Fruit fly (Drosophila melanogaster): ENCODE data around the gene ttk.

The ttk gene

dm6 chr3R:31686692-31687351, 26.8 kb upstream of the ttk start (continued):
- peak; percentile 91 for TF ChIP-seq CG3407 (GFP tag; optimal IDR thresholded peaks at IDR 0.05)
- TF ChIP-seq CrebB (tag; optimal IDR thresholded peaks at IDR 0.05): peak; percentile 67
- TF ChIP-seq CG18011 (GFP tag; optimal IDR thresholded peaks at IDR 0.05): peak; percentile 22
- peak; percentile 32 for TF ChIP-seq abd-A (tag; optimal IDR thresholded peaks at IDR 0.05)
- no peak for TF ChIP-seq GATAe (GFP tag; conservative IDR thresholded peaks at IDR 0.05)
- TF ChIP-seq Sox102F (GFP tag; optimal IDR thresholded peaks at IDR 0.05): peak; percentile 92
- TF ChIP-seq HLH3B (GFP tag; IDR thresholded peaks at IDR 0.05): peak; percentile 81
- TF ChIP-seq row (GFP tag; IDR thresholded peaks at IDR 0.05): peak; percentile 79
- peak; percentile 86 for TF ChIP-seq Mes4 (GFP tag; optimal IDR thresholded peaks at IDR 0.05)
- TF ChIP-seq NC2α (GFP tag; optimal IDR thresholded peaks at IDR 0.05): peak; percentile 73
- peak; percentile 56 for TF ChIP-seq CG12071 (GFP tag; optimal IDR thresholded peaks at IDR 0.05)
- peak; percentile 61 for TF ChIP-seq CG15269 (tag; optimal IDR thresholded peaks at IDR 0.05)
- TF ChIP-seq CG9437 (GFP tag; optimal IDR thresholded peaks at IDR 0.05): peak; percentile 70
- peak; percentile 83 for TF ChIP-seq CG10462 (GFP tag; optimal IDR thresholded peaks at IDR 0.05)
- TF ChIP-seq dpn (GFP tag; optimal IDR thresholded peaks at IDR 0.05): peak; percentile 72 to 85
- peak; percentile 46; the same call in 1 of the 2 replicates for TF ChIP-seq NFAT (GFP tag; IDR thresholded peaks at IDR 0.05)
- peak; percentile 92 for TF ChIP-seq CG6254 (GFP tag; optimal IDR thresholded peaks at IDR 0.05)
- peak; percentile 90 for TF ChIP-seq Six4 (GFP tag; optimal IDR thresholded peaks at IDR 0.05)
- peak; percentile 8 for TF ChIP-seq MESR4 (GFP tag; optimal IDR thresholded peaks at IDR 0.05)
- TF ChIP-seq crol (GFP tag; IDR thresholded peaks at IDR 0.05): peak; percentile 99
- TF ChIP-seq CG3065 (GFP tag; optimal IDR thresholded peaks at IDR 0.05): peak; percentile 75
- peak; percentile 81 for TF ChIP-seq CG1233 (GFP tag; optimal IDR thresholded peaks at IDR 0.05)
- peak; percentile 81 for TF ChIP-seq bcd (GFP tag; optimal IDR thresholded peaks at IDR 0.05)
- peak; percentile 78 for TF ChIP-seq gcm2 (GFP tag; optimal IDR thresholded peaks at IDR 0.05)
- peak; percentile 67 for TF ChIP-seq dm (GFP tag; optimal IDR thresholded peaks at IDR 0.05)
- no peak for TF ChIP-seq cad (GFP tag; optimal IDR thresholded peaks at IDR 0.05)
- no peak for TF ChIP-seq Trl (optimal IDR thresholded peaks at IDR 0.05)
- TF ChIP-seq Trl (GFP tag; optimal IDR thresholded peaks at IDR 0.05): peak; percentile 78
- TF ChIP-seq ind (GFP tag; optimal IDR thresholded peaks at IDR 0.05): peak; percentile 83
- peak; percentile 81 for TF ChIP-seq salm (tag; optimal IDR thresholded peaks at IDR 0.05)
- no peak for TF ChIP-seq CG34224 (GFP tag; IDR thresholded peaks at IDR 0.05; ENCODE audit: partially characterized antibody)
- TF ChIP-seq chm (GFP tag; IDR thresholded peaks at IDR 0.05): peak; percentile 86; the same call in 1 of the 2 replicates
- TF ChIP-seq CG9817 (tag; optimal IDR thresholded peaks at IDR 0.05): peak; percentile 68
- no peak for TF ChIP-seq CG2129 (GFP tag; IDR thresholded peaks at IDR 0.05; ENCODE audit: partially characterized antibody)
- TF ChIP-seq Dip2 (GFP tag; IDR thresholded peaks at IDR 0.05): no peak
- TF ChIP-seq tin (GFP tag; optimal IDR thresholded peaks at IDR 0.05): peak; percentile 92
- TF ChIP-seq hth (optimal IDR thresholded peaks at IDR 0.05): no peak
- no peak for TF ChIP-seq Bgb (GFP tag; IDR thresholded peaks at IDR 0.05; ENCODE audit: partially characterized antibody)
- peak; percentile 62 for TF ChIP-seq Dip3 (GFP tag; optimal IDR thresholded peaks at IDR 0.05)
- peak; percentile 74 for TF ChIP-seq CG5953 (GFP tag; IDR thresholded peaks at IDR 0.05)
- TF ChIP-seq CG7556 (GFP tag; optimal IDR thresholded peaks at IDR 0.05): peak; percentile 87
- TF ChIP-seq E2f2 (GFP tag; IDR thresholded peaks at IDR 0.05): peak; percentile 58; the same call in 1 of the 2 replicates
- peak; percentile 83 for TF ChIP-seq CG8944 (GFP tag; optimal IDR thresholded peaks at IDR 0.05)
- peak; percentile 58 for TF ChIP-seq CG15011 (GFP tag; optimal IDR thresholded peaks at IDR 0.05)
- peak; percentile 37; the same call in 1 of the 2 replicates for TF ChIP-seq CG17612 (GFP tag; IDR thresholded peaks at IDR 0.05)
- TF ChIP-seq CG32772 (GFP tag; IDR thresholded peaks at IDR 0.05): peak; percentile 88
- TF ChIP-seq CG13123 (GFP tag; optimal IDR thresholded peaks at IDR 0.05): peak; percentile 69
- TF ChIP-seq CG1792 (GFP tag; optimal IDR thresholded peaks at IDR 0.05): peak; percentile 63
- TF ChIP-seq Doc2 (GFP tag; IDR thresholded peaks at IDR 0.05): no peak
- TF ChIP-seq stc (GFP tag; IDR thresholded peaks at IDR 0.05): peak; percentile 69
- TF ChIP-seq CG9797 (GFP tag; optimal IDR thresholded peaks at IDR 0.05): peak; percentile 29

All from whole organism, embryonic.